Worm (Caenorhabditis elegans) whole organism, L1 larva: ENCODE measurements around the gene C06E2.5.

Source experiments
- elt-2 ChIP-seq: sonication (generic microtip); optimal IDR thresholded peaks from 2 replicates; lab custom pipeline; 2016; ENCODE audit warnings: missing genetic modification characterization, mild to moderate bottlenecking, inconsistent platforms, missing compliant biosample characterization, missing genetic modification reagents
- lin-13 ChIP-seq: fragments of 150-350 bp; optimal IDR thresholded peaks from 2 replicates; lab custom pipeline; 2014; ENCODE audit warnings: missing biosample characterization, missing genetic modification reagents, missing genetic modification characterization

ce11 chrX:8902920-8903319 lies 45.2 kb upstream of the C06E2.5 start:
- TF ChIP-seq lin-13 (GFP tag; lab: Kevin White, UChicago) (no peak), elt-2 (tag; lab: Kevin White, UChicago) (no peak)
